Worm (Caenorhabditis elegans) whole organism, late embryonic: ENCODE results near the gene C04A2.15.

Experiments
- C38D4.7 ChIP-seq: fragments of 200-800 bp; sonication (Bioruptor generic); optimal IDR thresholded peaks from 2 replicates; lab custom pipeline; 2018; ENCODE audit warnings: mild to moderate bottlenecking, missing genetic modification characterization, moderate library complexity, missing compliant biosample characterization
- F13H6.1 ChIP-seq: sonication (generic microtip); optimal IDR thresholded peaks from 2 replicates; lab custom pipeline; 2016; ENCODE audit warnings: missing genetic modification characterization, missing compliant biosample characterization
- K02D7.2 ChIP-seq: sonication (generic microtip); optimal IDR thresholded peaks from 2 replicates; lab custom pipeline; 2017; ENCODE audit warnings: mild to moderate bottlenecking, missing genetic modification characterization, missing compliant biosample characterization
- Y22D7AL.16 ChIP-seq: sonication (generic microtip); optimal IDR thresholded peaks from 2 replicates; lab custom pipeline; 2016; ENCODE audit warnings: missing genetic modification characterization, missing compliant biosample characterization
- ahr-1 ChIP-seq: sonication (generic microtip); optimal IDR thresholded peaks from 2 replicates; lab custom pipeline; 2016; ENCODE audit warnings: missing genetic modification characterization, missing compliant biosample characterization
- ama-1 ChIP-seq: fragments of 150-350 bp; optimal IDR thresholded peaks from 2 replicates; lab custom pipeline; 2014
- ceh-18 ChIP-seq: sonication (generic microtip); optimal IDR thresholded peaks from 2 replicates; lab custom pipeline; 2016; ENCODE audit warnings: missing genetic modification characterization, missing compliant biosample characterization
- ceh-2 ChIP-seq: sonication (generic microtip); optimal IDR thresholded peaks from 2 replicates; lab custom pipeline; 2016; ENCODE audit warnings: missing genotype, missing genetic modification characterization, missing compliant biosample characterization
- ceh-22 ChIP-seq: sonication (generic microtip); optimal IDR thresholded peaks from 2 replicates; lab custom pipeline; 2017; ENCODE audit warnings: missing biosample characterization, missing genetic modification characterization
- ceh-24 ChIP-seq: sonication (generic microtip); optimal IDR thresholded peaks from 2 replicates; lab custom pipeline; 2016; ENCODE audit warnings: mild to moderate bottlenecking, missing genetic modification characterization, missing compliant biosample characterization
- ceh-31 ChIP-seq: sonication (generic microtip); optimal IDR thresholded peaks from 2 replicates; lab custom pipeline; 2016; ENCODE audit warnings: missing genetic modification characterization, missing compliant biosample characterization
- ceh-34 ChIP-seq: sonication (generic microtip); optimal IDR thresholded peaks from 2 replicates; lab custom pipeline; 2016; ENCODE audit warnings: mild to moderate bottlenecking, missing genetic modification characterization, missing compliant biosample characterization
- ceh-45 ChIP-seq: fragments of 200-800 bp; sonication (Bioruptor generic); IDR thresholded peaks from 2 replicates; pipeline ENCODE4 v1.3.6; 2022; ENCODE audit warnings: missing genetic modification reagents, missing genetic modification characterization, missing compliant biosample characterization
- ceh-48 ChIP-seq: sonication (generic microtip); optimal IDR thresholded peaks from 2 replicates; lab custom pipeline; 2016; ENCODE audit warnings: missing genetic modification characterization, inconsistent platforms, missing compliant biosample characterization
- ceh-6 ChIP-seq: fragments of 200-800 bp; sonication (Bioruptor generic); optimal IDR thresholded peaks from 2 replicates; lab custom pipeline; 2018; ENCODE audit warnings: mild to moderate bottlenecking, missing genetic modification characterization, missing compliant biosample characterization
- elt-4 ChIP-seq: sonication (generic microtip); optimal IDR thresholded peaks from 2 replicates; lab custom pipeline; 2016; ENCODE audit warnings: missing genetic modification characterization, missing compliant biosample characterization
- ets-4 ChIP-seq: sonication (generic microtip); optimal IDR thresholded peaks from 2 replicates; lab custom pipeline; 2016; ENCODE audit warnings: missing genetic modification characterization, missing compliant biosample characterization
- eyg-1 ChIP-seq: sonication (generic microtip); optimal IDR thresholded peaks from 2 replicates; lab custom pipeline; 2016; ENCODE audit warnings: missing genotype, missing genetic modification characterization, missing compliant biosample characterization
- fax-1 ChIP-seq: sonication (generic microtip); optimal IDR thresholded peaks from 2 replicates; lab custom pipeline; 2016; ENCODE audit warnings: missing genotype, missing genetic modification characterization, missing compliant biosample characterization
- gmeb-2 ChIP-seq: sonication (generic microtip); optimal IDR thresholded peaks from 2 replicates; lab custom pipeline; 2016; ENCODE audit warnings: missing genetic modification characterization, inconsistent platforms, missing compliant biosample characterization
- hlh-13 ChIP-seq: fragments of 200-800 bp; sonication (Bioruptor generic); optimal IDR thresholded peaks from 2 replicates; lab custom pipeline; 2018; ENCODE audit warnings: mild to moderate bottlenecking, missing genetic modification characterization, missing compliant biosample characterization
- lim-6 ChIP-seq: sonication (generic microtip); optimal IDR thresholded peaks from 2 replicates; lab custom pipeline; 2016; ENCODE audit warnings: missing genetic modification characterization, missing compliant biosample characterization
- lin-11 ChIP-seq: fragments of 200-800 bp; sonication (Bioruptor generic); optimal IDR thresholded peaks from 2 replicates; lab custom pipeline; 2018; ENCODE audit warnings: mild to moderate bottlenecking, missing genetic modification characterization, missing compliant biosample characterization
- madf-2 ChIP-seq: sonication (generic microtip); optimal IDR thresholded peaks from 2 replicates; lab custom pipeline; 2017; ENCODE audit warnings: missing genetic modification characterization, missing compliant biosample characterization
- nhr-11 ChIP-seq: fragments of 150-350 bp; optimal IDR thresholded peaks from 2 replicates; lab custom pipeline; 2014; ENCODE audit warnings: missing biosample characterization, missing genetic modification characterization
- nhr-232 ChIP-seq: sonication (generic microtip); optimal IDR thresholded peaks from 2 replicates; lab custom pipeline; 2016; ENCODE audit warnings: missing genetic modification characterization, missing compliant biosample characterization
- npax-4 ChIP-seq: sonication (generic microtip); optimal IDR thresholded peaks from 2 replicates; lab custom pipeline; 2016; ENCODE audit warnings: missing genetic modification characterization, missing compliant biosample characterization
- pat-9 ChIP-seq: fragments of 200-800 bp; sonication (Bioruptor generic); optimal IDR thresholded peaks from 2 replicates; lab custom pipeline; 2018; ENCODE audit warnings: mild to moderate bottlenecking, missing genetic modification characterization, moderate library complexity, missing compliant biosample characterization
- pha-4 ChIP-seq: fragments of 150-350 bp; optimal IDR thresholded peaks from 2 replicates; lab custom pipeline; 2018; ENCODE audit warnings: missing biosample characterization, missing genetic modification reagents, missing genetic modification characterization
- pqm-1 ChIP-seq: sonication (generic microtip); optimal IDR thresholded peaks from 2 replicates; lab custom pipeline; 2016; ENCODE audit warnings: missing genetic modification characterization, missing compliant biosample characterization
- pros-1 ChIP-seq: fragments of 150-350 bp; optimal IDR thresholded peaks from 2 replicates; lab custom pipeline; 2014; ENCODE audit warnings: missing biosample characterization, missing genetic modification reagents, missing genetic modification characterization
- ref-2 ChIP-seq: sonication (generic microtip); optimal IDR thresholded peaks from 2 replicates; lab custom pipeline; 2016; ENCODE audit warnings: missing genetic modification characterization, missing compliant biosample characterization
- rnt-1 ChIP-seq: sonication (generic microtip); optimal IDR thresholded peaks from 2 replicates; lab custom pipeline; 2016; ENCODE audit warnings: missing genetic modification characterization, missing compliant biosample characterization
- sdc-2 ChIP-seq: sonication (generic microtip); optimal IDR thresholded peaks from 2 replicates; lab custom pipeline; 2016; ENCODE audit warnings: missing genotype, missing genetic modification characterization, missing compliant biosample characterization
- sox-2 ChIP-seq: fragments of 200-800 bp; sonication (Bioruptor generic); IDR thresholded peaks from 2 replicates; pipeline ENCODE4 v1.3.6; 2022; ENCODE audit warnings: missing genetic modification reagents, missing genetic modification characterization, missing compliant biosample characterization
- sox-4 ChIP-seq: sonication (generic microtip); optimal IDR thresholded peaks from 2 replicates; lab custom pipeline; 2017; ENCODE audit warnings: mild to moderate bottlenecking, missing genetic modification characterization, inconsistent platforms, missing compliant biosample characterization
- syd-9 ChIP-seq: sonication (generic microtip); optimal IDR thresholded peaks from 2 replicates; lab custom pipeline; 2016; ENCODE audit warnings: mild to moderate bottlenecking, missing genetic modification characterization, moderate library complexity, missing compliant biosample characterization
- tbx-2 ChIP-seq: sonication (generic microtip); optimal IDR thresholded peaks from 2 replicates; lab custom pipeline; 2016; ENCODE audit warnings: missing genetic modification characterization, missing compliant biosample characterization
- ttx-3 ChIP-seq: sonication (generic microtip); optimal IDR thresholded peaks from 2 replicates; lab custom pipeline; 2016; ENCODE audit warnings: missing genetic modification reagents, missing genetic modification characterization, missing compliant biosample characterization
- unc-42 ChIP-seq: sonication (generic microtip); optimal IDR thresholded peaks from 2 replicates; lab custom pipeline; 2016; ENCODE audit warnings: missing genotype, missing genetic modification characterization, missing compliant biosample characterization
- unc-55 ChIP-seq: sonication (generic microtip); optimal IDR thresholded peaks from 2 replicates; lab custom pipeline; 2017; ENCODE audit warnings: missing biosample characterization, missing genetic modification reagents, missing genetic modification characterization
- unc-86 ChIP-seq: sonication (generic microtip); optimal IDR thresholded peaks from 2 replicates; lab custom pipeline; 2016; ENCODE audit warnings: missing genetic modification characterization, missing compliant biosample characterization
- zip-5 ChIP-seq: sonication (generic microtip); optimal IDR thresholded peaks from 2 replicates; lab custom pipeline; 2016; ENCODE audit warnings: missing genetic modification characterization, missing compliant biosample characterization

The C04A2.15 gene

DNA sequence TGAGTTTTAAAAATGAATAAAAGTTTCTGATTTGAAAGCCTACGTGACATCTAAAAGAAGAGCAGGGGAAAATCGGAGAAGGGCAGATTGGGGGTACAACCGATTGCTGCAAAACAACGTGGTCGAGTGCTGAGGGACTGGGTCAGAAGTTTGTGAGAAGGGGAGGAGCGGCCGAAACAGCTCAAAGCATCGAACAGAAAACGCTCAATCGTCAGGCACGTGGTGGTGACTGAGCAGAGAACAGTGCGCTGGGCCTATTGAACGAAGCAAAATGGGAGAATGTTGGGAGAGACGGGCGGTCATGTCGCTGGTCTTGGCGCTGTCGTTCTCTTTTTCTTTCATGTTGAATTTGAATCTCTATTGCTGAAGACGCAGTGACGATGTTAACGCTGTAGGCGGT lies 39.1 kb downstream of the C04A2.15 start:
- TF ChIP-seq ama-1: no peak
- TF ChIP-seq hlh-13 (GFP tag; lab: Kevin White, UChicago): no peak
- no peak for TF ChIP-seq ceh-6 (GFP tag; lab: Kevin White, UChicago)
- TF ChIP-seq eyg-1 (tag; lab: Kevin White, UChicago): no peak
- no peak for TF ChIP-seq ceh-48 (tag; lab: Kevin White, UChicago)
- no peak for TF ChIP-seq ttx-3 (tag; lab: Kevin White, UChicago)
- TF ChIP-seq sox-2 (GFP tag; lab: Robert Waterston, UW): no peak
- TF ChIP-seq pat-9 (tag; lab: Kevin White, UChicago): no peak
- peak; percentile 19 for TF ChIP-seq pqm-1 (tag; lab: Kevin White, UChicago)
- peak; percentile 12 for TF ChIP-seq unc-42 (tag; lab: Kevin White, UChicago)
- TF ChIP-seq C38D4.7 (GFP tag; lab: Kevin White, UChicago): no peak
- no peak for TF ChIP-seq unc-86 (tag; lab: Kevin White, UChicago)
- TF ChIP-seq K02D7.2 (tag; lab: Kevin White, UChicago): no peak
- no peak for TF ChIP-seq elt-4 (tag; lab: Kevin White, UChicago)
- TF ChIP-seq pros-1 (tag; lab: Kevin White, UChicago): no peak
- TF ChIP-seq lin-11: no peak
- TF ChIP-seq F13H6.1 (tag; lab: Kevin White, UChicago): no peak
- peak; percentile 47 for TF ChIP-seq ceh-18
- no peak for TF ChIP-seq pha-4 (tag; lab: Kevin White, UChicago)
- no peak for TF ChIP-seq fax-1 (tag; lab: Kevin White, UChicago)
- TF ChIP-seq nhr-11: no peak

DNA sequence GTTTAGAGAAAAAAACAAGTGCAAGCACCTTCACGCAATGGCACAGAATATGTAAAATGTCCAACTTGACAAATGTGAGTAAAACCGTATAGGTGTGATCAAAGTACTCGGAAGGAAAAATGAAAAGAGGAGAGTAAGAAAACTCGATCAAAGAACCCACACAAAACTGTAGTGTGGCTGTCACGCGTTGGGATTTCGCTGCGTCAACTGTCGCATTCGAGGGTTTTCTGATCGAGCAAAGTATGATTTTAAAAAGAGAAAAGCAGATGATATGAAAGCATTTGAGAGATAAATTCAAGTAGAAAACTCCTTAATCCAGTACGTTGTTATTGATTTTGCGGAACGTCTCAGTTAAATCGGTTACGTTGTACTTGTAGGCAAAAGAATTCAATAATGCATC lies 39.8 kb downstream of the C04A2.15 start:
- TF ChIP-seq ceh-34 (tag; lab: Kevin White, UChicago) (no peak), unc-55 (peak; percentile 26)
- TF ChIP-seq, all 69 proteins: peak for 1

DNA sequence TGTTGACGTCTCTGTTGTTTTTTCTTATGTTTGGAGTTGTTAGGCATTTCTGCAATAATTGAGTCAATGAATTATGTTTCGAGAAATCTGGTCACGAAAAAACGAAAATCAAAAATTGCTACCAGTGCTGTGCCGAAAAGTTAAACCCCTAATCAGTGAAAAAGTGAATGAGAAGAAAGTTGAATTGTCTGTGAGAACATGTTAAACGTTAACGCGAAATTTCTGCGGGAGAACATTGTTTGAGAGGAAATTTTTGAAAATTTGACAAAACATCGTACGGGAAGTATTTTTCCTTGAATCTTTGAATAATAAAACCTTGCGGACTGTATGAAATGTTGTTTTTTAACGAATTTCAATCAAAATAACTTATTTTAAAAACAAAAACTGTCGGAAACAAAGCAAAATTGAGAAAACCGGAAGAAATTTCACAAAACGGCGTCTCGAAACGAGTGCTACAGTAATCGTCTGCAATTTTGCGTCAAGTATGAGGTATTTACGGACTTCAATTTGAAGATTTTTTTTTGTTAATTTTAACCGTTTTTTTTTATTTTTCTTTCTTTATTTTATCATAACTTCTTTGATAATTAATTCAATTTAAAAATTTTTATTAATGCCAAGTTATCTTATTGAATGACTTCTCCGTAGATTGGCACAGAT lies 41.7 kb downstream of the C04A2.15 start, which contains the start of gene adal-1:
adal-1 (minus strand) TSS at position 51 of the 657 bp plus-strand sequence.
- TF ChIP-seq ceh-24 (tag; lab: Kevin White, UChicago) (no peak), ceh-31 (tag; lab: Kevin White, UChicago) (no peak), ceh-48 (tag; lab: Kevin White, UChicago) (no peak), Y22D7AL.16 (no peak), ceh-18 (no peak), rnt-1 (tag; lab: Kevin White, UChicago) (no peak), zip-5 (tag; lab: Kevin White, UChicago) (no peak), madf-2 (tag; lab: Kevin White, UChicago) (no peak), pat-9 (tag; lab: Kevin White, UChicago) (no peak), nhr-232 (tag; lab: Kevin White, UChicago) (no peak), ceh-45 (GFP tag; lab: Robert Waterston, UW) (no peak), lim-6 (tag; lab: Kevin White, UChicago) (no peak), ama-1 (no peak), ceh-2 (tag; lab: Kevin White, UChicago) (no peak), ahr-1 (tag; lab: Kevin White, UChicago) (no peak), sox-4 (no peak), unc-42 (tag; lab: Kevin White, UChicago) (no peak)

DNA sequence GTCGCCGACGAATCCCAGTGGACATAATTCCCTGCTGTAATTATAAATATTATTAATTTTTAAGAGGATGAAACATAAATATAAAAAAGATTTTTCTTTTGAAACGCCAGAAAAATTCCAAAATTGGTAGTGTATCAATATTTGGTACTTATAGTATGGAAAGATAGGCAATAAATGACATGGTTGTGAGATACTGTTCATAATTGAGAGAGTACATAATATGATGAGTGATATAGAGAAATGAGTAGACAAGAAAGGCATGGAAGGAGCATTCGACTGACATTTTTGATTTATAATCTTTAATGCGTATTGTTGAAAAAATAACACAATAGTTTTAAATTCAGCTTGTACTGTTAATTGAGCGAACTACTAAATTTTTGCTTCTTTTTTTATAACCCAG lies 45.5 kb downstream of the C04A2.15 start, which contains the start of gene C44B7.11:
C44B7.11 (minus strand) TSS at position 34 of the 400 bp plus-strand sequence.
- TF ChIP-seq madf-2 (tag; lab: Kevin White, UChicago) (no peak), ttx-3 (tag; lab: Kevin White, UChicago) (no peak), ets-4 (tag; lab: Kevin White, UChicago) (no peak), ceh-45 (GFP tag; lab: Robert Waterston, UW) (no peak), syd-9 (tag; lab: Kevin White, UChicago) (no peak), ref-2 (no peak), gmeb-2 (no peak), ceh-34 (tag; lab: Kevin White, UChicago) (no peak), tbx-2 (no peak), eyg-1 (tag; lab: Kevin White, UChicago) (no peak), ama-1 (no peak), lim-6 (tag; lab: Kevin White, UChicago) (no peak), sdc-2 (tag; lab: Kevin White, UChicago) (no peak), nhr-232 (tag; lab: Kevin White, UChicago) (no peak), ceh-22 (no peak), sox-2 (GFP tag; lab: Robert Waterston, UW) (no peak), npax-4 (no peak)
- TF ChIP-seq, all 69 proteins: peak for 0
